Fruit fly (Drosophila melanogaster) whole organism, embryonic: Measurements from ENCODE around the gene pug.

Experiments used
- BEAF-32 ChIP-seq: fragments of 200-800 bp; sonication (Bioruptor generic); optimal IDR thresholded peaks from 3 replicates; lab custom pipeline; 2017; ENCODE audit warnings: missing biosample characterization, missing genetic modification characterization, mild to moderate bottlenecking, moderate library complexity, missing genetic modification reagents
- CG10147 ChIP-seq: fragments of 200-800 bp; sonication (Bioruptor generic); optimal IDR thresholded peaks from 2 replicates; lab custom pipeline; 2019; ENCODE audit warnings: missing biosample characterization, mild to moderate bottlenecking, missing genetic modification characterization, moderate library complexity
- CG10565 ChIP-seq: fragments of 200-800 bp; sonication (Bioruptor generic); optimal IDR thresholded peaks from 3 replicates; lab custom pipeline; 2016; ENCODE audit warnings: missing biosample characterization, mild to moderate bottlenecking, missing genetic modification characterization
- CG10959 ChIP-seq: fragments of 200-800 bp; sonication (Bioruptor generic); IDR thresholded peaks from 2 replicates; pipeline ENCODE4 v1.3.6; 2022; ENCODE audit warnings: missing biosample characterization, missing genetic modification characterization
- CG11093 ChIP-seq: fragments of 200-800 bp; sonication (Bioruptor generic); IDR thresholded peaks from 3 replicates; pipeline ENCODE4 v1.3.6; 2022; ENCODE audit warnings: missing biosample characterization, missing genetic modification characterization
- CG12071 ChIP-seq: fragments of 200-800 bp; sonication (Bioruptor generic); optimal IDR thresholded peaks from 3 replicates; lab custom pipeline; 2018; ENCODE audit warnings: missing biosample characterization, mild to moderate bottlenecking, missing genetic modification characterization
- CG12219 ChIP-seq: fragments of 200-800 bp; sonication (Bioruptor generic); optimal IDR thresholded peaks from 3 replicates; lab custom pipeline; 2018; ENCODE audit warnings: missing biosample characterization, mild to moderate bottlenecking, missing genetic modification characterization
- CG13894 ChIP-seq: fragments of 200-800 bp; sonication (Bioruptor generic); optimal IDR thresholded peaks from 3 replicates; lab custom pipeline; 2018; ENCODE audit warnings: missing biosample characterization, mild to moderate bottlenecking, missing genetic modification characterization, moderate library complexity
- CG14441 ChIP-seq: fragments of 200-800 bp; sonication (Bioruptor generic); IDR thresholded peaks from 2 replicates; pipeline ENCODE4 v1.3.6; 2022; ENCODE audit warnings: missing biosample characterization, missing genetic modification characterization
- CG1603 ChIP-seq: fragments of 200-800 bp; sonication (Bioruptor generic); optimal IDR thresholded peaks from 2 replicates; lab custom pipeline; 2019; ENCODE audit warnings: missing biosample characterization, mild to moderate bottlenecking, missing genetic modification characterization, moderate library complexity
- CG16813 ChIP-seq: fragments of 200-800 bp; sonication (Bioruptor generic); IDR thresholded peaks from 3 replicates; pipeline ENCODE4 v1.3.6; 2022; ENCODE audit warnings: missing biosample characterization, missing genetic modification characterization; ENCODE audit not compliant: partially characterized antibody
- CG17359 ChIP-seq: fragments of 200-800 bp; sonication (Bioruptor generic); optimal IDR thresholded peaks from 3 replicates; lab custom pipeline; 2018; ENCODE audit warnings: missing biosample characterization, mild to moderate bottlenecking, missing genetic modification characterization, moderate library complexity
- CG17802 ChIP-seq: fragments of 200-800 bp; sonication (Bioruptor generic); optimal IDR thresholded peaks from 2 replicates; lab custom pipeline; 2018; ENCODE audit warnings: missing biosample characterization, mild to moderate bottlenecking, missing genetic modification characterization, moderate library complexity
- CG1792 ChIP-seq: fragments of 200-800 bp; sonication (Bioruptor generic); optimal IDR thresholded peaks from 2 replicates; lab custom pipeline; 2016; ENCODE audit warnings: missing biosample characterization, missing genetic modification characterization
- CG18262 ChIP-seq: fragments of 200-800 bp; optimal IDR thresholded peaks from 3 replicates; lab custom pipeline; 2019; ENCODE audit warnings: missing biosample characterization, mild to moderate bottlenecking, missing genetic modification characterization, moderate library complexity
- CG2889 ChIP-seq: fragments of 200-800 bp; sonication (Bioruptor generic); IDR thresholded peaks from 3 replicates; pipeline ENCODE4 v1.3.6; 2022; ENCODE audit warnings: missing biosample characterization, missing genetic modification characterization
- CG31224 ChIP-seq: fragments of 200-800 bp; sonication (Bioruptor generic); IDR thresholded peaks from 2 replicates; pipeline ENCODE4 v1.3.6; 2022; ENCODE audit warnings: missing biosample characterization, missing genetic modification characterization
- CG33557 ChIP-seq: fragments of 200-800 bp; sonication (Bioruptor generic); optimal IDR thresholded peaks from 2 replicates; lab custom pipeline; 2019; ENCODE audit warnings: missing biosample characterization, mild to moderate bottlenecking, missing genetic modification characterization, moderate library complexity
- CG4282 ChIP-seq: fragments of 200-800 bp; sonication (Bioruptor generic); optimal IDR thresholded peaks from 2 replicates; lab custom pipeline; 2016; ENCODE audit warnings: missing biosample characterization, missing genetic modification characterization
- CG4360 ChIP-seq: fragments of 200-800 bp; sonication (Bioruptor generic); IDR thresholded peaks from 2 replicates; pipeline ENCODE4 v1.3.6; 2022; ENCODE audit warnings: missing biosample characterization, missing genetic modification characterization
- CG5245 ChIP-seq: fragments of 200-800 bp; sonication (Bioruptor generic); optimal IDR thresholded peaks from 3 replicates; lab custom pipeline; 2016; ENCODE audit warnings: missing biosample characterization, missing genetic modification characterization
- CG6175 ChIP-seq: fragments of 200-800 bp; sonication (Bioruptor generic); IDR thresholded peaks from 3 replicates; pipeline ENCODE4 v1.3.6; 2022; ENCODE audit warnings: missing biosample characterization, missing genetic modification characterization
- CG7963 ChIP-seq: fragments of 200-800 bp; sonication (Bioruptor generic); IDR thresholded peaks from 3 replicates; pipeline ENCODE4 v1.3.6; 2022; ENCODE audit warnings: missing biosample characterization, missing genetic modification characterization; ENCODE audit not compliant: partially characterized antibody
- CG8290 ChIP-seq, 3 experiments: fragments of 200-800 bp; sonication (Bioruptor generic); optimal IDR thresholded peaks; 2 replicates each; lab custom pipeline; 2016 to 2019; ENCODE audit warnings: missing biosample characterization in 3 of 3, missing genetic modification characterization in 3 of 3, mild to moderate bottlenecking in 2 of 3, moderate library complexity in 1 of 3
- CG8388 ChIP-seq: fragments of 200-800 bp; sonication (Bioruptor generic); optimal IDR thresholded peaks from 2 replicates; lab custom pipeline; 2019; ENCODE audit warnings: missing biosample characterization, mild to moderate bottlenecking, missing genetic modification characterization, moderate library complexity
- CG8765 ChIP-seq: fragments of 200-800 bp; sonication (Bioruptor generic); IDR thresholded peaks from 2 replicates; pipeline ENCODE4 v1.3.6; 2022; ENCODE audit warnings: missing biosample characterization, missing genetic modification characterization
- CG9932 ChIP-seq: fragments of 200-800 bp; sonication (Bioruptor generic); IDR thresholded peaks from 2 replicates; pipeline ENCODE4 v1.3.6; 2022; ENCODE audit warnings: missing biosample characterization, missing genetic modification characterization
- CoRest ChIP-seq: fragments of 200-800 bp; sonication (Bioruptor generic); optimal IDR thresholded peaks from 3 replicates; lab custom pipeline; 2018; ENCODE audit warnings: missing biosample characterization, mild to moderate bottlenecking, missing genetic modification characterization, moderate library complexity
- Deaf1 ChIP-seq: fragments of 200-800 bp; optimal IDR thresholded peaks from 3 replicates; lab custom pipeline; 2019; ENCODE audit warnings: missing biosample characterization, mild to moderate bottlenecking, missing genetic modification characterization, moderate library complexity
- Drgx ChIP-seq: fragments of 200-800 bp; sonication (Bioruptor generic); IDR thresholded peaks from 2 replicates; pipeline ENCODE4 v1.3.6; 2022; ENCODE audit warnings: missing biosample characterization, missing genetic modification characterization
- H2.0 ChIP-seq: fragments of 200-800 bp; sonication (Bioruptor generic); IDR thresholded peaks from 2 replicates; pipeline ENCODE4 v1.3.6; 2022; ENCODE audit warnings: missing biosample characterization, missing genetic modification characterization
- Hr3 ChIP-seq: fragments of 200-800 bp; sonication (Bioruptor generic); optimal IDR thresholded peaks from 3 replicates; lab custom pipeline; 2016; ENCODE audit warnings: missing biosample characterization, missing genetic modification characterization
- Hr39 ChIP-seq: fragments of >200 bp; optimal IDR thresholded peaks from 2 replicates; lab custom pipeline; 2017
- NC2α ChIP-seq: fragments of 200-800 bp; sonication (Bioruptor generic); optimal IDR thresholded peaks from 2 replicates; lab custom pipeline; 2016; ENCODE audit warnings: missing biosample characterization, missing genetic modification characterization
- Nf-YB ChIP-seq: fragments of 200-800 bp; sonication (Bioruptor generic); optimal IDR thresholded peaks from 3 replicates; lab custom pipeline; 2019; ENCODE audit warnings: missing biosample characterization, mild to moderate bottlenecking, missing genetic modification characterization, moderate library complexity
- Scr ChIP-seq: fragments of 200-800 bp; sonication (Bioruptor generic); IDR thresholded peaks from 2 replicates; pipeline ENCODE4 v1.3.6; 2022; ENCODE audit warnings: missing biosample characterization, missing genetic modification characterization; ENCODE audit not compliant: partially characterized antibody
- TFAM ChIP-seq: fragments of 200-800 bp; sonication (Bioruptor generic); optimal IDR thresholded peaks from 2 replicates; lab custom pipeline; 2017; ENCODE audit warnings: missing biosample characterization, missing genetic modification characterization, inconsistent platforms
- Vsx1 ChIP-seq: fragments of 200-800 bp; sonication (Bioruptor generic); optimal IDR thresholded peaks from 2 replicates; lab custom pipeline; 2017; ENCODE audit warnings: missing biosample characterization, mild to moderate bottlenecking, missing genetic modification characterization, missing genetic modification reagents
- ab ChIP-seq: fragments of 200-800 bp; sonication (Bioruptor generic); optimal IDR thresholded peaks from 2 replicates; lab custom pipeline; 2016; ENCODE audit warnings: missing biosample characterization, missing genetic modification characterization
- cato ChIP-seq: fragments of 200-800 bp; sonication (Bioruptor generic); optimal IDR thresholded peaks from 2 replicates; lab custom pipeline; 2016; ENCODE audit warnings: missing biosample characterization, missing genetic modification characterization, borderline replicate concordance
- crc ChIP-seq: fragments of 200-800 bp; sonication (Bioruptor generic); optimal IDR thresholded peaks from 2 replicates; lab custom pipeline; 2016; ENCODE audit warnings: missing biosample characterization, missing genetic modification characterization
- eyg ChIP-seq: fragments of 200-800 bp; sonication (Bioruptor generic); optimal IDR thresholded peaks from 3 replicates; lab custom pipeline; 2016; ENCODE audit warnings: missing biosample characterization, missing genetic modification characterization
- gem ChIP-seq: fragments of 200-800 bp; sonication (Bioruptor generic); optimal IDR thresholded peaks from 2 replicates; lab custom pipeline; 2019; ENCODE audit warnings: missing biosample characterization, mild to moderate bottlenecking, missing genetic modification characterization, moderate library complexity
- hbn ChIP-seq: fragments of 200-800 bp; sonication (Bioruptor generic); IDR thresholded peaks from 2 replicates; pipeline ENCODE4 v1.3.6; 2022; ENCODE audit warnings: missing biosample characterization, missing genetic modification characterization; ENCODE audit not compliant: partially characterized antibody
- jigr1 ChIP-seq: fragments of 200-800 bp; sonication (Bioruptor generic); IDR thresholded peaks from 3 replicates; pipeline ENCODE4 v1.3.6; 2022; ENCODE audit warnings: missing biosample characterization, missing genetic modification characterization
- pum ChIP-seq: fragments of 200-800 bp; sonication (Bioruptor generic); optimal IDR thresholded peaks from 2 replicates; lab custom pipeline; 2016; ENCODE audit warnings: missing biosample characterization, missing genetic modification characterization
- sd ChIP-seq: fragments of 200-800 bp; sonication (Bioruptor generic); optimal IDR thresholded peaks from 3 replicates; lab custom pipeline; 2018; ENCODE audit warnings: missing biosample characterization, mild to moderate bottlenecking, missing genetic modification characterization, moderate library complexity
- sisA ChIP-seq: fragments of 200-800 bp; sonication (Bioruptor generic); IDR thresholded peaks from 2 replicates; pipeline ENCODE4 v1.3.6; 2022; ENCODE audit warnings: missing biosample characterization, missing genetic modification characterization
- stc ChIP-seq: fragments of 200-800 bp; sonication (Bioruptor generic); IDR thresholded peaks from 2 replicates; pipeline ENCODE4 v1.3.6; 2022; ENCODE audit warnings: missing biosample characterization, missing genetic modification characterization
- unc-4 ChIP-seq: fragments of 200-800 bp; sonication (Bioruptor generic); IDR thresholded peaks from 2 replicates; pipeline ENCODE4 v1.3.6; 2022; ENCODE audit warnings: missing biosample characterization, missing genetic modification characterization; ENCODE audit not compliant: partially characterized antibody

The pug gene

DNA sequence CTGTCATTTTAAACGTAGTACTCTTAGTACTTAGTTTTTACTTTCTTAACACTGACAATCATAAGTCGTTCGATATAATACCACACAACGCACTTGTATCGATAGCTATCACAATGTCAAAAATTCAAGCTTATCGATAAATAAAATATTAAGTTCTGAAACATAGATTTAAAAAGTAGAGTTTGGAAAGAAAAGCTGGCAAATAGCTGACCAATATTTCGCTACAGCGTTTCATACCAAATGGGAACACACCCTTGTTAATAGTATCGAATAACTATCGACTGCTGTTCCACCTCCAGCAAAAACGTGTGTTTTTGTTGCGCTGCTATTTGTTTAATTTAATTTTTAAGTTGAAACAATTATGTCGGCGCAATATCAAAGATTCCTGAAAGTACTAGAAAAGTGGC lies at the start of gene pug, which contains the start of the genes CG14683 and CG46459 (continued):
- TF ChIP-seq NC2α (GFP tag; lab: Kevin White, UChicago), result no peak
- peak; percentile 58 for TF ChIP-seq CG8290 (GFP tag; optimal IDR thresholded peaks at IDR 0.05; lab: Kevin White, UChicago)
- no peak for TF ChIP-seq CG8290 (tag; optimal IDR thresholded peaks at IDR 0.05; lab: Kevin White, UChicago)
- peak; percentile 97 for TF ChIP-seq hbn (GFP tag; lab: Robert Waterston, UW)
- TF ChIP-seq CG2889 (GFP tag; lab: Robert Waterston, UW), result no peak
- peak; percentile 45 for TF ChIP-seq pum
- peak; percentile 32 for TF ChIP-seq crc (GFP tag; lab: Kevin White, UChicago)
- TF ChIP-seq CG4360, result peak; percentile 8; the same call in 1 of the 2 replicates
- no peak for TF ChIP-seq jigr1
- peak; percentile 96 for TF ChIP-seq unc-4 (GFP tag; lab: Robert Waterston, UW)
- TF ChIP-seq Nf-YB, result no peak
- peak; percentile 41 for TF ChIP-seq CoRest (tag; lab: Kevin White, UChicago)
- no peak for TF ChIP-seq ab
- TF ChIP-seq cato (GFP tag; lab: Kevin White, UChicago), result no peak
- no peak for TF ChIP-seq H2.0 (GFP tag; lab: Robert Waterston, UW)
- TF ChIP-seq CG5245, result peak; percentile 42
- no peak for TF ChIP-seq stc (GFP tag; lab: Robert Waterston, UW)
- TF ChIP-seq CG16813, result peak; percentile 98
- no peak for TF ChIP-seq CG17802 (tag; lab: Kevin White, UChicago)
- TF ChIP-seq CG13894 (tag; lab: Kevin White, UChicago), result no peak
- no peak for TF ChIP-seq CG6175 (GFP tag; lab: Robert Waterston, UW)
- no peak for TF ChIP-seq CG10959 (GFP tag; lab: Robert Waterston, UW)
- TF ChIP-seq eyg (GFP tag; lab: Kevin White, UChicago), result no peak
- TF ChIP-seq Vsx1 (GFP tag; lab: Kevin White, UChicago), result no peak
- TF ChIP-seq CG4282, result no peak
- no peak for TF ChIP-seq Hr39 (lab: Kevin White, UChicago)
- TF ChIP-seq CG12071, result no peak
- TF ChIP-seq CG8388, result peak; percentile 8
- peak; percentile 26 for TF ChIP-seq CG18262 (tag; lab: Kevin White, UChicago)
- TF ChIP-seq CG9932 (GFP tag; lab: Robert Waterston, UW), result peak; percentile 70
- no peak for TF ChIP-seq CG33557
- 0 out of 2 replicates have a peak, but pooled peaks have one; percentile 6 for TF ChIP-seq sisA (GFP tag; lab: Robert Waterston, UW)
- peak; percentile 52 for TF ChIP-seq CG10147 (GFP tag; lab: Kevin White, UChicago)
- 0 out of 2 replicates have a peak, but pooled peaks have one; percentile 16 for TF ChIP-seq CG31224 (GFP tag; lab: Robert Waterston, UW)
- peak; percentile 98 for TF ChIP-seq Scr (GFP tag; lab: Robert Waterston, UW)
- TF ChIP-seq CG7963 (GFP tag; lab: Robert Waterston, UW), result peak; percentile 87
- no peak for TF ChIP-seq CG12219 (GFP tag; lab: Kevin White, UChicago)
- peak; percentile 49 for TF ChIP-seq gem (tag; lab: Kevin White, UChicago)
- peak; percentile 43 for TF ChIP-seq sd (tag; lab: Kevin White, UChicago)
- TF ChIP-seq CG8765 (GFP tag; lab: Robert Waterston, UW), result no peak
- no peak for TF ChIP-seq Deaf1 (tag; lab: Kevin White, UChicago)
- no peak for TF ChIP-seq CG11093 (GFP tag; lab: Robert Waterston, UW)
- peak; percentile 23 for TF ChIP-seq CG1603 (tag; lab: Kevin White, UChicago)
- no peak for TF ChIP-seq TFAM (GFP tag; lab: Kevin White, UChicago)
- TF ChIP-seq CG1792 (GFP tag; lab: Kevin White, UChicago), result no peak
- peak; percentile 8 for TF ChIP-seq CG17359 (tag; lab: Kevin White, UChicago)
- no peak for TF ChIP-seq CG10565 (GFP tag; lab: Kevin White, UChicago)
- TF ChIP-seq BEAF-32 (GFP tag; lab: Kevin White, UChicago), result peak; percentile 94
- TF ChIP-seq Hr3, result peak; percentile 17
- peak; percentile 39; the same call in 1 of the 2 replicates for TF ChIP-seq CG14441 (GFP tag; lab: Robert Waterston, UW)
- TF ChIP-seq Drgx (GFP tag; lab: Robert Waterston, UW), result no peak
